Worm (Caenorhabditis elegans) whole organism, L4 larva: ENCODE measurements around the gene T24E12.13.

Source experiments
- ZK546.5 ChIP-seq, 2 experiments: sonication (generic microtip); optimal IDR thresholded peaks; 2 replicates each; lab custom pipeline; 2017; ENCODE audit warnings: missing biosample characterization in 2 of 2, missing genetic modification characterization in 2 of 2
- ama-1 ChIP-seq: fragments of 150-350 bp; optimal IDR thresholded peaks from 2 replicates; lab custom pipeline; 2014; ENCODE audit warnings: inconsistent platforms, mixed read lengths
- hmg-1.1 ChIP-seq: fragments of 200-800 bp; sonication (Bioruptor generic); IDR thresholded peaks from 2 replicates; pipeline ENCODE4 v1.3.6; 2022; ENCODE audit warnings: missing genetic modification reagents, missing genetic modification characterization, missing compliant biosample characterization
- jun-1 ChIP-seq: fragments of 150-350 bp; optimal IDR thresholded peaks from 2 replicates; lab custom pipeline; 2014; ENCODE audit warnings: missing biosample characterization, missing genetic modification reagents, missing genetic modification characterization
- lin-15B ChIP-seq: fragments of 150-350 bp; sonication (generic microtip); optimal IDR thresholded peaks from 3 replicates; lab custom pipeline; 2014; ENCODE audit warnings: missing biosample characterization, missing genetic modification characterization
- madf-9 ChIP-seq: fragments of 200-800 bp; sonication (Bioruptor generic); conservative IDR thresholded peaks from 2 replicates; pipeline ENCODE4 v1.3.6; 2022; ENCODE audit warnings: missing genetic modification reagents, missing genetic modification characterization, missing compliant biosample characterization
- skn-1 ChIP-seq: fragments of 150-350 bp; optimal IDR thresholded peaks from 2 replicates; lab custom pipeline; 2014; ENCODE audit warnings: missing biosample characterization, missing genetic modification characterization
- spr-3 ChIP-seq: fragments of 200-800 bp; sonication (Bioruptor generic); optimal IDR thresholded peaks from 2 replicates; lab custom pipeline; 2018; ENCODE audit warnings: mild to moderate bottlenecking, missing genetic modification characterization, missing compliant biosample characterization
- unc-62 ChIP-seq, 3 experiments: fragments of 150-350 bp in 1 of 3; sonication (generic microtip); optimal IDR thresholded peaks in 2 of 3; peaks in 1 of 3; 1 replicate in 1 of 3; 2 replicates in 2 of 3; lab custom pipeline; 2014 to 2017; ENCODE audit warnings: missing biosample characterization in 3 of 3, missing genetic modification characterization in 3 of 3, missing genetic modification reagents in 3 of 3, missing genotype in 1 of 3
- ztf-7 ChIP-seq: fragments of 150-350 bp; optimal IDR thresholded peaks from 2 replicates; lab custom pipeline; 2014; ENCODE audit warnings: missing biosample characterization, missing genetic modification characterization

- no peak for TF ChIP-seq hmg-1.1
- no peak for TF ChIP-seq madf-9 (GFP tag; lab: Robert Waterston, UW)
- no peak for TF ChIP-seq jun-1 (tag; lab: Kevin White, UChicago)
- TF ChIP-seq ama-1 (lab: Kevin White, UChicago), result no peak
- TF ChIP-seq lin-15B (tag; lab: Kevin White, UChicago), result no peak
- no peak for TF ChIP-seq ztf-7 (tag; lab: Kevin White, UChicago)
- TF ChIP-seq spr-3 (GFP tag; lab: Kevin White, UChicago), result no peak
- TF ChIP-seq ZK546.5 (tag; optimal IDR thresholded peaks at IDR 0.05; lab: Kevin White, UChicago), result no peak
- no peak for TF ChIP-seq unc-62 (GFP tag; optimal IDR thresholded peaks at IDR 0.05 in 1 of 2; lab: Kevin White, UChicago)
- no peak for TF ChIP-seq unc-62 (tag; optimal IDR thresholded peaks at IDR 0.05; lab: Kevin White, UChicago)
- no peak for TF ChIP-seq skn-1 (tag; lab: Kevin White, UChicago)
Observed at ce11 chrII:3779463-3779862, 7.8 kb upstream of the T24E12.13 start, which contains the start of gene T24E12.11.
